Fruit fly (Drosophila melanogaster): ENCODE measurements around the gene CG3437.

Gene CG3437

DNA sequence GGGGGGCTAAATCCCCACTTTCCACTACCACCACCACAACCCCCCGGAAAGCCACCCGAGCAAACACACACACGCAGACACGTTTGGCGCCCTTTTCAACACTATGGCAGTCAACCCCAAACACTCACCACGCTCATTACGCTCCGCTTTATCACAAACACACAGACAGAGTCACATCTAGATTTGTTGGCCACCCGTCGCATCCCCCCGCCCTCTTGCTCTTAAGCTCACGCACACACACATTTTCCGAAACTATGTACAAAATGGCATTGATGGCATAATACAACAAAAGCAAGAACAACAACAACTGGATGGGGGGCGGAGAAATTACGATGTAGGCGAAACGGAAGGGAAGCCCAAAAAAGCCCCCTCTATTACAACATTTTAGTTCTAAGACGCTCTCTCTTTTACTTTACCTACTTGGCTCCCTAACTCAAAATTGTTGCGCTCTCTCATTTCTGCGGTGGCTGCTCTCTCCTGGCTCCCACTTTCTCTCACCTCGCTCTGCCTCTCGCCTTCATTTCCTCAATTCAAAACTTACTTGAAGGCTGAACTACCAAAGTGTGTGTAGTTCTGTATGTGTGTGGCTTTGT lies 8.3 kb upstream of the CG3437 start:
- no peak for TF ChIP-seq insv (optimal IDR thresholded peaks at IDR 0.05)
- TF ChIP-seq psq (optimal IDR thresholded peaks at IDR 0.05) = no peak
- no peak for TF ChIP-seq ttk (optimal IDR thresholded peaks at IDR 0.05)

DNA sequence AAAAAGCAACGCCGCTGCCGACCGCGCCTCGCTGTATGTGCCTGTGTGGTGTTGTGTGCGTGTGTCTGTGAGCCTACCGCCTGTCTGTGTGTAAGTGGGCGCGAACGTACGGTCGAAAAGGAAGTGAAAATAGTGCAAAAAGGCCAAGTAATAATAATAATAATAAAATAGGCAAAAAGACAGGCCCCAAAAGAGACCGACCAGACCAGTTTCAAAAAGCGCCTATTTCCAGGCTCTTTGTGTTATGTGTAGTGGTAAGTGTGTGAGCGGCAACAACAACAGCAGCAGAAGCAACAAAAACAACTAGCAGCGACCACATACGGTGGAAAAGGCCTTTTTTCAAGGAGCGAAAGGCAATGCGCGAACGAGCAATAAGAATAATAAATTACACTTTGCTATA lies 5.3 kb upstream of the CG3437 start:
- TF ChIP-seq Sin3A (optimal IDR thresholded peaks at IDR 0.05) (no peak), psq (optimal IDR thresholded peaks at IDR 0.05) (no peak), insv (optimal IDR thresholded peaks at IDR 0.05) (no peak), ttk (optimal IDR thresholded peaks at IDR 0.05) (no peak)

DNA sequence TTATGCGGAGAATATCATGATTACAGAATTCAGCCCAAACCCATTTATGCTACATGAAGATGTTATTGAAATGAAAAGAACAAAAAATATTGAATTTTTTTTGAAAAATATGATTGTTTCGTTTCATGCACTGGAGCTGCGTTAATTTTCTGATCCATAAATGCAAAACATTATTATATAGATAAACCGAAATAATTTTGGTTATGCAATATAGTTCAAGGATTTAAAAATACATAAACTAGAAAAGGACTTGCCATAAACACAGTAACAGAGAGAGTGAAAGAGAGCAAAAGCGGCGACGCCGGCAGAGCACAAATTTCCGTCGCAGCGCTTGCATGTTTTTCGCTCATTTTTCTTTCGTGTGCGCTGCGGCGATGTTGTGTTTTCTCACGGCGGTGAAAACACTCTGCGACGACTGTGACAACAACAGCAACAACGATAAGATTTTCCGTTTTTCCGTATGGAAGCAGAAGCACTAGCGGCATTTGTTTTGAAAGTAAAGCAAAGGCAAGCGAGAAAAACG lies 4.8 kb upstream of the CG3437 start:
- TF ChIP-seq ttk (optimal IDR thresholded peaks at IDR 0.05) (no peak), psq (optimal IDR thresholded peaks at IDR 0.05) (no peak), Sin3A (optimal IDR thresholded peaks at IDR 0.05) (no peak), insv (optimal IDR thresholded peaks at IDR 0.05) (no peak), Myc (optimal IDR thresholded peaks at IDR 0.05) (no peak), h (optimal IDR thresholded peaks at IDR 0.05) (no peak)

- TF ChIP-seq insv (optimal IDR thresholded peaks at IDR 0.05) = no peak
- TF ChIP-seq Myc (optimal IDR thresholded peaks at IDR 0.05) = no peak
- TF ChIP-seq h (optimal IDR thresholded peaks at IDR 0.05) = no peak
- TF ChIP-seq ttk (optimal IDR thresholded peaks at IDR 0.05) = no peak
- no peak for TF ChIP-seq psq (optimal IDR thresholded peaks at IDR 0.05)
- no peak for TF ChIP-seq Sin3A (optimal IDR thresholded peaks at IDR 0.05)
Observed at dm6 chr3L:9461670-9462246, 4.3 kb upstream of the CG3437 start.

DNA sequence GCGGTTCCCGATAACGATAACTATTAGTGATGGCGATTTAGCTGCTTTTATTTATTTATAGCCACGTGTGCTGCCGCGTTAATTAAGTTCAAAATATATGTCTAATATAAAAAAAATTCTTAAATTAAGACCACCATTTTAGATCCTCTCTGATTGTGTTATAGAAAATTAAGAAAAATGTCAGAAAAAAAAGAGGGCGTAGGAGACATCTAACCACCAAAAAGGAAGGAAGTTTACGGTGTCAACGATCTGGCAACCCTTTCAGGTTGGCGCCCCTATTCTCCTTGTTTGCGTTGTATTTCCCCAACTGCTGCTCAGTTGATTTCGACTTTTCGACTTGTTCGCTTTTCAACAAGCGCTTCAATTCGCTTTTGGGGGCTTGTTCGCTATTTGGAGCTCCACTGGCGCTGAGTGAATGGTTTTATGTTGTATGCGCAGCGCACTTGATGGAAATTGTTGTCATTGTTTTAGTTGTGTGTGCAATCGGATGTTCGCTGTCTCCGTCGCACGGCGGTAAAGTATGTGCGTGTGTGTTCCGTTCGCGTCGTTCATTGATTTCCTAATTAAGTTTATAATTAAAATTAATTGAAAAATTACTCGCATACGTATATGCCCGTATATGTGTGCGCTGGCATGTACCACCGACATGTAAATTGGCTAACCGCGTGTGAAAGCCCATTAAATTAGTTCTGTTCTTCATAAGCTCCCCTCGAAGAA lies 3.5 kb upstream of the CG3437 start, which contains the start of the genes CG3434 and CG44838:
Gene CG3434 (minus strand): TSS at position 25 of the 717 bp plus-strand sequence.
Gene CG44838 (plus strand): TSS at position 276 of the 717 bp plus-strand sequence.
- no peak for TF ChIP-seq psq (optimal IDR thresholded peaks at IDR 0.05)
- TF ChIP-seq ttk (optimal IDR thresholded peaks at IDR 0.05) = no peak
- TF ChIP-seq Sin3A (optimal IDR thresholded peaks at IDR 0.05) = no peak
- TF ChIP-seq h (optimal IDR thresholded peaks at IDR 0.05) = no peak
- TF ChIP-seq insv (optimal IDR thresholded peaks at IDR 0.05) = no peak
- TF ChIP-seq Myc (optimal IDR thresholded peaks at IDR 0.05) = no peak

dm6 chr3L:9456389-9456788 lies 1.1 kb downstream of the CG3437 start:
- TF ChIP-seq Myc (optimal IDR thresholded peaks at IDR 0.05) (no peak), psq (optimal IDR thresholded peaks at IDR 0.05) (no peak), ttk (optimal IDR thresholded peaks at IDR 0.05) (no peak), h (optimal IDR thresholded peaks at IDR 0.05) (no peak), insv (optimal IDR thresholded peaks at IDR 0.05) (no peak), Sin3A (optimal IDR thresholded peaks at IDR 0.05) (no peak)

DNA sequence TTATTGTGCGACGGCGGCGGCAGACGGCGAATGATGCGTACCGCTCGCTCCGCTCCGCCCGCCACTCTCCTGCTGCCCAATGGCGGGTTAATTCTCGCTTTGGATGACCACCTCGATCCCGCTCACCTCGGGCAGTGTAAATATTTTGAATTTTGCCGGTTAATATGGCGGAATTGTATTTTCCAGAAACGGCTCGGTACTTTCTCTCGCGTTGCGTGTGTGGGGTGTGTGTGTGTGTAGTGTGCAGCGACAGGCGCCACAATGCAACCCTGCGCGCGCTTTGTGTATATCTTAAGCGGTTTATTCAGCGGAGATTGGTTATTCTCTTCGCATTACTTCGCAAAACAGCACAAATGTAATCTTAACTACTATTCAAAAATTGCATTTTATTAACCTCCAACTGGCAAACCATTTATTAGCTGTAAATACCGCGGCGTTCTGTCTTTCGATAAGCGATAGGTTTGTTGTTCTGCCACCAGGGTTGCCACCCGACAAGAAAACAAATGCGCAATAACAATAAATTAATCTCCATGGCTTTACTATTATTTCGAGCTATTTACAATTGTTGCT lies 1.6 kb downstream of the CG3437 start, which contains the start of the genes phol and CG3552:
Gene phol (minus strand): TSS at position 463 of the 570 bp plus-strand sequence.
Gene CG3552 (plus strand): TSS at position 500 of the 570 bp plus-strand sequence.
- no peak for TF ChIP-seq Sin3A (optimal IDR thresholded peaks at IDR 0.05)
- no peak for TF ChIP-seq psq (optimal IDR thresholded peaks at IDR 0.05)
- no peak for TF ChIP-seq insv (optimal IDR thresholded peaks at IDR 0.05)

DNA sequence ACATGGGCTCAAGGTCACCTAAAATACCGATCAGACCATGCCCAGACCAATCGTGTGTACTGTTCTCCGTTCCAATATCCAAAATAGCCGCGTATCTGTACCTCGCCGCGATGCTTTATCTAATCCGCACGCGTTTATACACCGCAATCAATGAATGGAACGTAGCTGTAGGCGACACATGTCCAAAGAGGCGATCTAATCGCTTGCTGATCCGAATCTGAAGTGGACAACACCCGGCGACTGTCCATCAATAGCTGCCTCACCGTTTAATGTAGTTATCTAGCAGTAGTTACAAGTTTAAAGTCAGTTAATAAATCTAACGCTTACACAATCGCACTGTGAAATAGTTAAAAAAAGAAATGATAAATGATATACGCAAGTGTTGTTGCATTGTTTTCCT lies 5.0 kb downstream of the CG3437 start:
- no peak for TF ChIP-seq psq (optimal IDR thresholded peaks at IDR 0.05)
- TF ChIP-seq Sin3A (optimal IDR thresholded peaks at IDR 0.05) = no peak
- no peak for TF ChIP-seq Myc (optimal IDR thresholded peaks at IDR 0.05)
- no peak for TF ChIP-seq h (optimal IDR thresholded peaks at IDR 0.05)
- no peak for TF ChIP-seq ttk (optimal IDR thresholded peaks at IDR 0.05)
- no peak for TF ChIP-seq insv (optimal IDR thresholded peaks at IDR 0.05)

DNA sequence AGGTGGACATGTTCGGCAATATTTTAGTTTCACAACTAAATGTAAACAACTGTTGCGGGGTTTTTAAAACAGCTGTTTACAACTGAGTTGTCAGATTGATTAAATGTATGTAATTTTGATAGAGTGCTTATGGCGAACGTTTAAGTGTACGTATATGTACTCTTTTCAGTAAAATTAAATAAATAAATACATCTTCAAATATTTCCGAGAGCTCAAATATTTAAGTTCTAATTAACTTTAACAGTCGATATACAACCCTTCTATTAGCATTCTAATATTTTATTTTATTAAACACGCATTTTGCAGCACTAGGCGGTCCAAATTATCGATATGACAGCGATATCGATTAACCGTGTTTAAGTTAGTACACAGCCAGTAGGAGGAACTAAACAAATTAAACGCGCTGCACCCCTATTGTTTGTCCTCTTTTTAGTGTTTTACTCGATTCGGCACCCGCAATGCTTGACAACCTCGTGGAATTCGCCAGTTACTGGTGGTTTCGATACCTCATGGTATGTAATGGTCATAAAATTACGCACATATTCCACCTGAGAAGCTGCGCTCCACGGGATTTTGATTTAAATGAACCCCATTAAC lies 5.8 kb downstream of the CG3437 start, which contains the start of the genes CG3448 and ghi:
Gene CG3448 (minus strand): TSS at position 51 of the 597 bp plus-strand sequence.
Gene ghi (plus strand): TSS at position 355 of the 597 bp plus-strand sequence.
- TF ChIP-seq Myc (optimal IDR thresholded peaks at IDR 0.05) (no peak), insv (optimal IDR thresholded peaks at IDR 0.05) (no peak)

- TF ChIP-seq h (optimal IDR thresholded peaks at IDR 0.05) (no peak), insv (optimal IDR thresholded peaks at IDR 0.05) (no peak), ttk (optimal IDR thresholded peaks at IDR 0.05) (no peak), Myc (optimal IDR thresholded peaks at IDR 0.05) (no peak), Sin3A (optimal IDR thresholded peaks at IDR 0.05) (no peak), psq (optimal IDR thresholded peaks at IDR 0.05) (no peak)
Observed at dm6 chr3L:9447239-9447777, 10.2 kb downstream of the CG3437 start.

dm6 chr3L:9446731-9447238 lies 10.7 kb downstream of the CG3437 start, which contains the start of gene CG3529:
Gene CG3529, plus strand, starts transcription at chr3L:9446864.
- TF ChIP-seq insv (optimal IDR thresholded peaks at IDR 0.05) = no peak
- TF ChIP-seq Sin3A (optimal IDR thresholded peaks at IDR 0.05) = no peak
- no peak for TF ChIP-seq ttk (optimal IDR thresholded peaks at IDR 0.05)
- no peak for TF ChIP-seq psq (optimal IDR thresholded peaks at IDR 0.05)
- TF ChIP-seq h (optimal IDR thresholded peaks at IDR 0.05) = no peak
- no peak for TF ChIP-seq Myc (optimal IDR thresholded peaks at IDR 0.05)

All from Kc167 (cell line).